Fruit fly (Drosophila melanogaster): ENCODE results near the gene Kap-alpha3.
A peak's percentile ranks its signal among the peaks of the same experiment; 100 is the strongest.

Gene Kap-alpha3

dm6 chr3R:9605084-9605483 lies 27.6 kb upstream of the Kap-alpha3 start (continued):
- no peak for TF ChIP-seq HHEX (GFP tag; optimal IDR thresholded peaks at IDR 0.05)
- no peak for TF ChIP-seq Vsx1 (GFP tag; optimal IDR thresholded peaks at IDR 0.05)
- TF ChIP-seq CG2199 (GFP tag; IDR thresholded peaks at IDR 0.05): peak; percentile 71; the same call in 2 of the 3 replicates
- no peak for TF ChIP-seq MBD-R2 (GFP tag; IDR thresholded peaks at IDR 0.05)
- TF ChIP-seq gt (GFP tag; IDR thresholded peaks at IDR 0.05): no peak
- no peak for TF ChIP-seq CTCF (GFP tag; optimal IDR thresholded peaks at IDR 0.05)
- no peak for TF ChIP-seq grn (GFP tag; optimal IDR thresholded peaks at IDR 0.05)
- no peak for TF ChIP-seq fu2 (GFP tag; optimal IDR thresholded peaks at IDR 0.05)
- peak; percentile 29 for TF ChIP-seq CG11504 (tag; optimal IDR thresholded peaks at IDR 0.05)
- TF ChIP-seq Opbp (GFP tag; IDR thresholded peaks at IDR 0.05; ENCODE audit: partially characterized antibody): no peak
- no peak for TF ChIP-seq CrebB (tag; optimal IDR thresholded peaks at IDR 0.05)
- TF ChIP-seq CG17568 (GFP tag; optimal IDR thresholded peaks at IDR 0.05): no peak
- no peak for TF ChIP-seq hkb (optimal IDR thresholded peaks at IDR 0.05)
- TF ChIP-seq hkb (GFP tag; IDR thresholded peaks at IDR 0.05): 0 out of 2 replicates have a peak, but pooled peaks have one; percentile 13
- TF ChIP-seq gem (tag; optimal IDR thresholded peaks at IDR 0.05): peak; percentile 58
- TF ChIP-seq nmo (GFP tag; optimal IDR thresholded peaks at IDR 0.05): peak; percentile 63
- TF ChIP-seq CG17359 (tag; optimal IDR thresholded peaks at IDR 0.05): no peak
- TF ChIP-seq CG2116 (GFP tag; optimal IDR thresholded peaks at IDR 0.05): no peak
- TF ChIP-seq CG33557 (GFP tag; optimal IDR thresholded peaks at IDR 0.05): peak; percentile 56
- no peak for TF ChIP-seq CG7556 (GFP tag; optimal IDR thresholded peaks at IDR 0.05)
- TF ChIP-seq kay (GFP tag; optimal IDR thresholded peaks at IDR 0.05): no peak
- no peak for TF ChIP-seq CG14441 (GFP tag; IDR thresholded peaks at IDR 0.05)
- no peak for TF ChIP-seq sqz (GFP tag; optimal IDR thresholded peaks at IDR 0.05)
- TF ChIP-seq az2 (GFP tag; optimal IDR thresholded peaks at IDR 0.05): peak; percentile 31
- TF ChIP-seq insv (GFP tag; optimal IDR thresholded peaks at IDR 0.05): no peak
- TF ChIP-seq CG9876 (GFP tag; optimal IDR thresholded peaks at IDR 0.05): no peak
- no peak for TF ChIP-seq CG3163 (GFP tag; optimal IDR thresholded peaks at IDR 0.05)
- peak; percentile 67 for TF ChIP-seq Blimp-1 (GFP tag; optimal IDR thresholded peaks at IDR 0.05)
- no peak for TF ChIP-seq CG6175 (GFP tag; IDR thresholded peaks at IDR 0.05)
- TF ChIP-seq ro (GFP tag; IDR thresholded peaks at IDR 0.05): no peak
- TF ChIP-seq hth (optimal IDR thresholded peaks at IDR 0.05): no peak
- TF ChIP-seq BtbVII (GFP tag; optimal IDR thresholded peaks at IDR 0.05): no peak
- TF ChIP-seq tin (GFP tag; optimal IDR thresholded peaks at IDR 0.05): peak; percentile 57
- no peak for TF ChIP-seq Atf3 (GFP tag; optimal IDR thresholded peaks at IDR 0.05)
- no peak for TF ChIP-seq D19B (GFP tag; optimal IDR thresholded peaks at IDR 0.05)
- TF ChIP-seq CG31441 (GFP tag; IDR thresholded peaks at IDR 0.05): peak; percentile 41; the same call in 1 of the 2 replicates
- peak; percentile 16 for TF ChIP-seq Hr3 (GFP tag; optimal IDR thresholded peaks at IDR 0.05)
- no peak for TF ChIP-seq CG4328 (GFP tag; optimal IDR thresholded peaks at IDR 0.05)
- TF ChIP-seq Ada2b (GFP tag; IDR thresholded peaks at IDR 0.05): no peak
- peak; percentile 66 for TF ChIP-seq CG15696 (tag; optimal IDR thresholded peaks at IDR 0.05)
- no peak for TF ChIP-seq pho (GFP tag; optimal IDR thresholded peaks at IDR 0.05)

dm6 chr3R:9604445-9605020 lies 27.0 kb upstream of the Kap-alpha3 start:
- TF ChIP-seq Ets65A (GFP tag) (peak; percentile 56), CG18011 (GFP tag; optimal IDR thresholded peaks at IDR 0.05) (no peak), kni (GFP tag; optimal IDR thresholded peaks at IDR 0.05) (peak; percentile 22), Side (GFP tag; optimal IDR thresholded peaks at IDR 0.05) (no peak), Myb (GFP tag; optimal IDR thresholded peaks at IDR 0.05) (no peak), Bdp1 (GFP tag; optimal IDR thresholded peaks at IDR 0.05) (no peak), cg (GFP tag; optimal IDR thresholded peaks at IDR 0.05) (peak; percentile 10), CG16863 (GFP tag; optimal IDR thresholded peaks at IDR 0.05) (no peak), hth (optimal IDR thresholded peaks at IDR 0.05) (peak; percentile 77), sug (tag; optimal IDR thresholded peaks at IDR 0.05) (no peak), Nf-YC (tag; optimal IDR thresholded peaks at IDR 0.05) (no peak), zen2 (GFP tag; IDR thresholded peaks at IDR 0.05; ENCODE audit: partially characterized antibody) (no peak), CG1792 (GFP tag; optimal IDR thresholded peaks at IDR 0.05) (no peak), grn (GFP tag; optimal IDR thresholded peaks at IDR 0.05) (peak; percentile 49), cad (GFP tag; optimal IDR thresholded peaks at IDR 0.05) (peak; percentile 87), Tbp (GFP tag; optimal IDR thresholded peaks at IDR 0.05) (no peak)

All from whole organism, embryonic.